Worm (Caenorhabditis elegans) whole organism, young adult: Measurements from ENCODE around the gene srz-20.

ENCODE experiments used
- F57A8.1 ChIP-seq: fragments of 200-800 bp; sonication (Bioruptor generic); optimal IDR thresholded peaks from 2 replicates; lab custom pipeline; 2018; ENCODE audit warnings: mild to moderate bottlenecking, missing genetic modification characterization, moderate library complexity, missing compliant biosample characterization
- Y53G8AR.9 ChIP-seq: fragments of 200-800 bp; sonication (Bioruptor generic); conservative IDR thresholded peaks from 2 replicates; pipeline ENCODE4 v1.3.6; 2022; ENCODE audit warnings: missing genetic modification reagents, missing genetic modification characterization, missing compliant biosample characterization
- cebp-2 ChIP-seq: fragments of 200-800 bp; sonication (Bioruptor generic); IDR thresholded peaks from 2 replicates; pipeline ENCODE4 v1.3.6; 2022; ENCODE audit warnings: missing genetic modification characterization, missing compliant biosample characterization
- dpl-1 ChIP-seq: fragments of 150-350 bp; optimal IDR thresholded peaks from 2 replicates; lab custom pipeline; 2014; ENCODE audit warnings: missing biosample characterization, missing genetic modification reagents, missing genetic modification characterization
- lsl-1 ChIP-seq: fragments of 200-800 bp; sonication (Bioruptor generic); optimal IDR thresholded peaks from 2 replicates; lab custom pipeline; 2018; ENCODE audit warnings: mild to moderate bottlenecking, missing genetic modification characterization, moderate library complexity, missing compliant biosample characterization
- nhr-120 ChIP-seq: fragments of 200-800 bp; sonication (Bioruptor generic); IDR thresholded peaks from 2 replicates; pipeline ENCODE4 v1.3.6; 2022; ENCODE audit warnings: missing genetic modification characterization, missing compliant biosample characterization
- nhr-90 ChIP-seq: sonication (generic microtip); optimal IDR thresholded peaks from 2 replicates; lab custom pipeline; 2016; ENCODE audit warnings: missing genotype, mild to moderate bottlenecking, missing genetic modification characterization, missing compliant biosample characterization
- pha-4 ChIP-seq: fragments of 150-350 bp; sonication (generic microtip); optimal IDR thresholded peaks from 2 replicates; lab custom pipeline; 2014; ENCODE audit warnings: missing biosample characterization, missing genetic modification reagents, missing genetic modification characterization
- snpc-4 ChIP-seq, 5 experiments: fragments of 150-350 bp in 1 of 5; sonication (generic microtip) in 4 of 5; optimal IDR thresholded peaks; 2 replicates each; lab custom pipeline; 2014 to 2018; ENCODE audit warnings: missing genetic modification characterization in 5 of 5, missing biosample characterization in 3 of 5, antibody characterized with exemption in 2 of 5, mild to moderate bottlenecking in 2 of 5, missing compliant biosample characterization in 2 of 5, missing genotype in 2 of 5, moderate library complexity in 2 of 5, missing genetic modification reagents in 1 of 5
- unc-62 ChIP-seq: fragments of 150-350 bp; optimal IDR thresholded peaks from 2 replicates; lab custom pipeline; 2014; ENCODE audit warnings: missing biosample characterization, missing genetic modification reagents, missing genetic modification characterization

ce11 chrIV:3866018-3866417 is 49.4 kb upstream of the srz-20 start:
- no peak for TF ChIP-seq Y53G8AR.9
- TF ChIP-seq pha-4 = no peak
- TF ChIP-seq snpc-4 (GFP tag; optimal IDR thresholded peaks at IDR 0.05; lab: Kevin White, UChicago) = no peak
- TF ChIP-seq snpc-4 (tag; optimal IDR thresholded peaks at IDR 0.05; lab: Kevin White, UChicago) = no peak
- TF ChIP-seq F57A8.1 (GFP tag; lab: Kevin White, UChicago) = no peak
- TF ChIP-seq nhr-120 (GFP tag; lab: Robert Waterston, UW) = no peak
- no peak for TF ChIP-seq unc-62 (GFP tag; lab: Kevin White, UChicago)
- TF ChIP-seq nhr-90 (tag; lab: Kevin White, UChicago) = no peak
- no peak for TF ChIP-seq dpl-1
- TF ChIP-seq cebp-2 (GFP tag; lab: Robert Waterston, UW) = no peak
- no peak for TF ChIP-seq lsl-1 (GFP tag; lab: Kevin White, UChicago)
